Worm (Caenorhabditis elegans): ENCODE results near the gene Y57G7A.5.

- TF ChIP-seq lin-11 (tag; optimal IDR thresholded peaks at IDR 0.05) (no peak), ama-1 (optimal IDR thresholded peaks at IDR 0.05) (no peak)
Measured at ce11 chrII:1228943-1229342, 46.4 kb downstream of the Y57G7A.5 start.

All from whole organism, late embryonic.